Worm (Caenorhabditis elegans) whole organism, L2 larva: Measurements from ENCODE around the gene R01H2.7.
A peak's percentile ranks its signal among the peaks of the same experiment; 100 is the strongest.

Source experiments
- C34F6.9 ChIP-seq: fragments of 150-350 bp; optimal IDR thresholded peaks from 2 replicates; lab custom pipeline; 2014; ENCODE audit warnings: missing biosample characterization, missing genetic modification characterization
- F13H6.1 ChIP-seq: sonication (generic microtip); optimal IDR thresholded peaks from 2 replicates; lab custom pipeline; 2016; ENCODE audit warnings: missing genetic modification characterization, missing compliant biosample characterization
- Y55F3AM.14 ChIP-seq: fragments of 200-800 bp; sonication (Bioruptor generic); optimal IDR thresholded peaks from 2 replicates; lab custom pipeline; 2018; ENCODE audit warnings: mild to moderate bottlenecking, missing genetic modification characterization, missing compliant biosample characterization
- ZK546.5 ChIP-seq: sonication (generic microtip); optimal IDR thresholded peaks from 2 replicates; lab custom pipeline; 2017; ENCODE audit warnings: missing biosample characterization, missing genetic modification characterization
- alr-1 ChIP-seq: fragments of 150-350 bp; optimal IDR thresholded peaks from 2 replicates; lab custom pipeline; 2014; ENCODE audit warnings: missing biosample characterization, missing genetic modification characterization
- ama-1 ChIP-seq: fragments of 150-350 bp; optimal IDR thresholded peaks from 2 replicates; lab custom pipeline; 2018; ENCODE audit warnings: inconsistent platforms
- blmp-1 ChIP-seq: sonication (generic microtip); optimal IDR thresholded peaks from 2 replicates; lab custom pipeline; 2017; ENCODE audit warnings: missing genetic modification characterization, mild to moderate bottlenecking, missing compliant biosample characterization, antibody characterized with exemption, moderate library complexity; ENCODE audit not compliant: insufficient read depth
- ceh-16 ChIP-seq: fragments of 150-350 bp; optimal IDR thresholded peaks from 2 replicates; lab custom pipeline; 2014; ENCODE audit warnings: missing biosample characterization, missing genetic modification characterization
- ceh-82 ChIP-seq: fragments of 150-350 bp; optimal IDR thresholded peaks from 2 replicates; lab custom pipeline; 2014; ENCODE audit warnings: missing biosample characterization, missing genetic modification characterization
- crh-2 ChIP-seq: sonication (generic microtip); optimal IDR thresholded peaks from 2 replicates; lab custom pipeline; 2017; ENCODE audit warnings: missing biosample characterization, missing genetic modification characterization
- dmd-4 ChIP-seq: sonication (generic microtip); optimal IDR thresholded peaks from 2 replicates; lab custom pipeline; 2017; ENCODE audit warnings: missing biosample characterization, missing genetic modification characterization
- egl-27 ChIP-seq: sonication (generic microtip); optimal IDR thresholded peaks from 3 replicates; lab custom pipeline; 2017; ENCODE audit warnings: missing biosample characterization, missing genetic modification reagents, missing genetic modification characterization
- elt-1 ChIP-seq: fragments of 150-350 bp; optimal IDR thresholded peaks from 2 replicates; lab custom pipeline; 2014; ENCODE audit warnings: missing biosample characterization, missing genetic modification characterization
- fos-1 ChIP-seq: fragments of 150-350 bp; optimal IDR thresholded peaks from 2 replicates; lab custom pipeline; 2014; ENCODE audit warnings: missing biosample characterization, missing genetic modification characterization
- gmeb-1 ChIP-seq: fragments of 150-350 bp; optimal IDR thresholded peaks from 2 replicates; lab custom pipeline; 2014; ENCODE audit warnings: missing biosample characterization, missing genetic modification characterization
- lin-11 ChIP-seq: fragments of 150-350 bp; sonication (generic microtip); optimal IDR thresholded peaks from 2 replicates; lab custom pipeline; 2014; ENCODE audit warnings: missing biosample characterization, missing genetic modification characterization, inconsistent platforms, mixed read lengths
- lin-13 ChIP-seq: fragments of 150-350 bp; optimal IDR thresholded peaks from 2 replicates; lab custom pipeline; 2014; ENCODE audit warnings: missing biosample characterization, missing genetic modification reagents, missing genetic modification characterization
- lin-39 ChIP-seq: fragments of 150-350 bp; optimal IDR thresholded peaks from 2 replicates; lab custom pipeline; 2014; ENCODE audit warnings: missing biosample characterization, missing genetic modification reagents, missing genetic modification characterization
- lsy-2 ChIP-seq, 2 experiments: fragments of 150-350 bp in 1 of 2; sonication (generic microtip) in 1 of 2; optimal IDR thresholded peaks; 2 replicates each; lab custom pipeline; 2014 to 2017; ENCODE audit warnings: missing biosample characterization in 2 of 2, missing genetic modification characterization in 2 of 2
- mbf-1 ChIP-seq: sonication (generic microtip); optimal IDR thresholded peaks from 2 replicates; lab custom pipeline; 2017; ENCODE audit warnings: missing biosample characterization, missing genetic modification characterization
- mdl-1 ChIP-seq, 2 experiments: fragments of 150-350 bp in 1 of 2; sonication (generic microtip) in 1 of 2; optimal IDR thresholded peaks; 2 replicates each; lab custom pipeline; 2017; ENCODE audit warnings: missing biosample characterization in 2 of 2, missing genetic modification characterization in 2 of 2
- nhr-11 ChIP-seq: fragments of 150-350 bp; optimal IDR thresholded peaks from 2 replicates; lab custom pipeline; 2014; ENCODE audit warnings: missing biosample characterization, missing genetic modification characterization
- nhr-12 ChIP-seq: fragments of 150-350 bp; optimal IDR thresholded peaks from 2 replicates; lab custom pipeline; 2014; ENCODE audit warnings: missing biosample characterization, missing genetic modification characterization
- nhr-129 ChIP-seq: fragments of 150-350 bp; optimal IDR thresholded peaks from 2 replicates; lab custom pipeline; 2014; ENCODE audit warnings: missing biosample characterization, missing genetic modification characterization
- nhr-21 ChIP-seq: fragments of 150-350 bp; optimal IDR thresholded peaks from 2 replicates; lab custom pipeline; 2014; ENCODE audit warnings: missing biosample characterization, missing genetic modification characterization
- nhr-23 ChIP-seq: fragments of 150-350 bp; optimal IDR thresholded peaks from 2 replicates; lab custom pipeline; 2014; ENCODE audit warnings: missing biosample characterization, missing genetic modification reagents, missing genetic modification characterization
- nhr-237 ChIP-seq: fragments of 150-350 bp; optimal IDR thresholded peaks from 2 replicates; lab custom pipeline; 2014; ENCODE audit warnings: missing biosample characterization, missing genetic modification characterization
- nhr-6 ChIP-seq: fragments of 150-350 bp; optimal IDR thresholded peaks from 2 replicates; lab custom pipeline; 2014; ENCODE audit warnings: missing biosample characterization, missing genetic modification characterization
- peb-1 ChIP-seq: fragments of 150-350 bp; optimal IDR thresholded peaks from 2 replicates; lab custom pipeline; 2014; ENCODE audit warnings: missing biosample characterization, missing genetic modification characterization
- sem-4 ChIP-seq: fragments of 150-350 bp; optimal IDR thresholded peaks from 2 replicates; lab custom pipeline; 2014; ENCODE audit warnings: missing biosample characterization, missing genetic modification reagents, missing genetic modification characterization
- sma-3 ChIP-seq: sonication (generic microtip); optimal IDR thresholded peaks from 2 replicates; lab custom pipeline; 2016; ENCODE audit warnings: missing genetic modification reagents, missing genetic modification characterization, missing compliant biosample characterization
- sma-9 ChIP-seq, 2 experiments: fragments of 150-350 bp in 1 of 2; sonication (generic microtip) in 1 of 2; optimal IDR thresholded peaks; 2 replicates each; lab custom pipeline; 2014 to 2016; ENCODE audit warnings: missing genetic modification characterization in 2 of 2, mild to moderate bottlenecking in 1 of 2, missing biosample characterization in 1 of 2, missing compliant biosample characterization in 1 of 2, missing genetic modification reagents in 1 of 2, moderate library complexity in 1 of 2
- unc-39 ChIP-seq: fragments of 150-350 bp; optimal IDR thresholded peaks from 2 replicates; lab custom pipeline; 2014; ENCODE audit warnings: missing biosample characterization, missing genetic modification characterization
- unc-55 ChIP-seq: fragments of 150-350 bp; sonication (generic microtip); optimal IDR thresholded peaks from 3 replicates; lab custom pipeline; 2014; ENCODE audit warnings: missing biosample characterization, missing genetic modification reagents, missing genetic modification characterization
- zag-1 ChIP-seq: fragments of 150-350 bp; optimal IDR thresholded peaks from 2 replicates; lab custom pipeline; 2014; ENCODE audit warnings: missing biosample characterization, missing genetic modification characterization
- ztf-1 ChIP-seq: fragments of 200-800 bp; sonication (Bioruptor generic); conservative IDR thresholded peaks from 2 replicates; pipeline ENCODE4 v1.3.6; 2022; ENCODE audit warnings: missing genetic modification characterization, missing compliant biosample characterization
- ztf-11 ChIP-seq: sonication (generic microtip); optimal IDR thresholded peaks from 2 replicates; lab custom pipeline; 2017; ENCODE audit warnings: missing biosample characterization, missing genetic modification characterization
- ztf-4 ChIP-seq: fragments of 150-350 bp; optimal IDR thresholded peaks from 2 replicates; lab custom pipeline; 2014; ENCODE audit warnings: missing biosample characterization, missing genetic modification characterization

Gene R01H2.7

ce11 chrIII:7045643-7046042 is at the start of gene R01H2.7:
Gene R01H2.7 (minus strand): TSS chrIII:7045743.
- TF ChIP-seq ama-1 (lab: Kevin White, UChicago) = no peak
- TF ChIP-seq, all 48 proteins: peak for 0

ce11 chrIII:7095156-7095555 is 49.6 kb upstream of the R01H2.7 start, which contains the start of gene nhr-9:
Gene nhr-9 (plus strand): TSS chrIII:7095462.
- TF ChIP-seq sma-9 (GFP tag; optimal IDR thresholded peaks at IDR 0.05; lab: Kevin White, UChicago) (peak; percentile 20), sma-9 (tag; optimal IDR thresholded peaks at IDR 0.05; lab: Kevin White, UChicago) (no peak), lsy-2 (tag; optimal IDR thresholded peaks at IDR 0.05; lab: Kevin White, UChicago) (peak in 1 of 2 experiments; percentile 4), blmp-1 (tag; lab: Kevin White, UChicago) (no peak)

ce11 chrIII:7091042-7091441 is 45.5 kb upstream of the R01H2.7 start, which contains the start of gene ZK418.2:
Gene ZK418.2 (plus strand): TSS chrIII:7091342.
- TF ChIP-seq ztf-1 (GFP tag; lab: Robert Waterston, UW) (no peak), ceh-82 (no peak), nhr-12 (tag; lab: Kevin White, UChicago) (no peak), ceh-16 (tag; lab: Kevin White, UChicago) (no peak), nhr-11 (no peak), lsy-2 (tag; optimal IDR thresholded peaks at IDR 0.05; lab: Kevin White, UChicago) (no peak), ama-1 (lab: Kevin White, UChicago) (no peak), nhr-237 (tag; lab: Kevin White, UChicago) (no peak), Y55F3AM.14 (GFP tag; lab: Kevin White, UChicago) (no peak), ztf-11 (tag; lab: Kevin White, UChicago) (no peak), lin-11 (tag; lab: Kevin White, UChicago) (no peak), lin-39 (tag; lab: Kevin White, UChicago) (no peak), elt-1 (tag; lab: Kevin White, UChicago) (no peak), crh-2 (no peak), sem-4 (no peak), mdl-1 (tag; optimal IDR thresholded peaks at IDR 0.05; lab: Kevin White, UChicago) (no peak), peb-1 (tag; lab: Kevin White, UChicago) (no peak), nhr-6 (tag; lab: Kevin White, UChicago) (no peak)
- TF ChIP-seq, all 48 proteins: peak for 0

ce11 chrIII:7090545-7090944 is 45.0 kb upstream of the R01H2.7 start, which contains the start of gene ZK418.10:
Gene ZK418.10 (minus strand): TSS chrIII:7090692.
- TF ChIP-seq dmd-4 (tag; lab: Kevin White, UChicago) (no peak), nhr-23 (tag; lab: Kevin White, UChicago) (no peak), ceh-16 (tag; lab: Kevin White, UChicago) (no peak), lsy-2 (tag; optimal IDR thresholded peaks at IDR 0.05; lab: Kevin White, UChicago) (peak in 1 of 2 experiments; percentile 16), alr-1 (tag; lab: Kevin White, UChicago) (no peak), zag-1 (tag; lab: Kevin White, UChicago) (no peak), C34F6.9 (tag; lab: Kevin White, UChicago) (peak; percentile 33), ceh-82 (no peak), F13H6.1 (tag; lab: Kevin White, UChicago) (no peak), sma-9 (GFP tag; optimal IDR thresholded peaks at IDR 0.05; lab: Kevin White, UChicago) (peak; percentile 5), sma-9 (tag; optimal IDR thresholded peaks at IDR 0.05; lab: Kevin White, UChicago) (no peak), mbf-1 (tag; lab: Kevin White, UChicago) (no peak), Y55F3AM.14 (GFP tag; lab: Kevin White, UChicago) (no peak), ztf-1 (GFP tag; lab: Robert Waterston, UW) (no peak), gmeb-1 (tag; lab: Kevin White, UChicago) (no peak), ama-1 (lab: Kevin White, UChicago) (no peak), unc-55 (GFP tag; lab: Kevin White, UChicago) (no peak), nhr-21 (tag; lab: Kevin White, UChicago) (peak; percentile 16), ztf-4 (tag; lab: Kevin White, UChicago) (no peak), elt-1 (tag; lab: Kevin White, UChicago) (no peak), ZK546.5 (tag; lab: Kevin White, UChicago) (no peak)

- TF ChIP-seq fos-1 = peak; percentile 50
- peak; percentile 29 for TF ChIP-seq lin-11 (tag; lab: Kevin White, UChicago)
- no peak for TF ChIP-seq sem-4
- peak; percentile 70 for TF ChIP-seq unc-55 (GFP tag; lab: Kevin White, UChicago)
- TF ChIP-seq gmeb-1 (tag; lab: Kevin White, UChicago) = peak; percentile 65
- TF ChIP-seq mdl-1 (tag; optimal IDR thresholded peaks at IDR 0.05; lab: Kevin White, UChicago) = no peak
- TF ChIP-seq ceh-16 (tag; lab: Kevin White, UChicago) = no peak
- TF ChIP-seq unc-39 (tag; lab: Kevin White, UChicago) = no peak
- TF ChIP-seq egl-27 = peak; percentile 66
- TF ChIP-seq zag-1 (tag; lab: Kevin White, UChicago) = no peak
- no peak for TF ChIP-seq lin-39 (tag; lab: Kevin White, UChicago)
- peak; percentile 25 for TF ChIP-seq nhr-129
- TF ChIP-seq lin-13 (GFP tag; lab: Kevin White, UChicago) = peak; percentile 76
- TF ChIP-seq elt-1 (tag; lab: Kevin White, UChicago) = no peak
- no peak for TF ChIP-seq nhr-6 (tag; lab: Kevin White, UChicago)
- no peak for TF ChIP-seq nhr-237 (tag; lab: Kevin White, UChicago)
- TF ChIP-seq crh-2 = peak; percentile 59
- TF ChIP-seq nhr-23 (tag; lab: Kevin White, UChicago) = no peak
- peak; percentile 66 for TF ChIP-seq sma-9 (GFP tag; optimal IDR thresholded peaks at IDR 0.05; lab: Kevin White, UChicago)
- TF ChIP-seq sma-9 (tag; optimal IDR thresholded peaks at IDR 0.05; lab: Kevin White, UChicago) = no peak
- TF ChIP-seq sma-3 (GFP tag; lab: Kevin White, UChicago) = peak; percentile 84
- peak; percentile 22 to 86 for TF ChIP-seq lsy-2 (tag; optimal IDR thresholded peaks at IDR 0.05; lab: Kevin White, UChicago)
- peak; percentile 69 for TF ChIP-seq F13H6.1 (tag; lab: Kevin White, UChicago)
- TF ChIP-seq C34F6.9 (tag; lab: Kevin White, UChicago) = peak; percentile 66
- peak; percentile 8 for TF ChIP-seq nhr-21 (tag; lab: Kevin White, UChicago)
Observed at ce11 chrIII:7087691-7088323, 42.3 kb upstream of the R01H2.7 start, which contains the start of gene fubl-2. Gene fubl-2 (minus strand): TSS chrIII:7087741.
